Fruit fly (Drosophila melanogaster) whole organism, embryonic: ENCODE results near the gene CG42656.

ENCODE experiments used
- Abd-B ChIP-seq: fragments of 200-800 bp; sonication (Bioruptor generic); optimal IDR thresholded peaks from 2 replicates; lab custom pipeline; 2018; ENCODE audit warnings: missing biosample characterization, mild to moderate bottlenecking, missing genetic modification characterization, moderate library complexity
- Aef1 ChIP-seq: fragments of 200-800 bp; sonication (Bioruptor generic); IDR thresholded peaks from 3 replicates; pipeline ENCODE4 v1.3.6; 2022; ENCODE audit warnings: missing biosample characterization, missing genetic modification characterization
- Asciz ChIP-seq: fragments of 200-800 bp; sonication (Bioruptor generic); optimal IDR thresholded peaks from 2 replicates; lab custom pipeline; 2017; ENCODE audit warnings: missing biosample characterization, mild to moderate bottlenecking, missing genetic modification characterization, missing genetic modification reagents
- B-H2 ChIP-seq: fragments of 200-800 bp; sonication (Bioruptor generic); optimal IDR thresholded peaks from 2 replicates; lab custom pipeline; 2018; ENCODE audit warnings: missing biosample characterization, mild to moderate bottlenecking, missing genetic modification characterization
- CG10147 ChIP-seq: fragments of 200-800 bp; sonication (Bioruptor generic); optimal IDR thresholded peaks from 2 replicates; lab custom pipeline; 2019; ENCODE audit warnings: missing biosample characterization, mild to moderate bottlenecking, missing genetic modification characterization, moderate library complexity
- CG10543 ChIP-seq: fragments of 200-800 bp; sonication (Bioruptor generic); optimal IDR thresholded peaks from 3 replicates; lab custom pipeline; 2017; ENCODE audit warnings: missing biosample characterization, mild to moderate bottlenecking, missing genetic modification characterization, moderate library complexity
- CG10654 ChIP-seq: fragments of 200-800 bp; sonication (Bioruptor generic); optimal IDR thresholded peaks from 2 replicates; lab custom pipeline; 2016; ENCODE audit warnings: missing biosample characterization, missing genetic modification characterization
- CG11247 ChIP-seq: fragments of 200-800 bp; sonication (Bioruptor generic); IDR thresholded peaks from 2 replicates; pipeline ENCODE4 v1.3.6; 2022; ENCODE audit warnings: missing biosample characterization, missing genetic modification characterization
- CG11398 ChIP-seq: fragments of 200-800 bp; sonication (Bioruptor generic); optimal IDR thresholded peaks from 2 replicates; lab custom pipeline; 2016; ENCODE audit warnings: missing biosample characterization, missing genetic modification characterization
- CG11723 ChIP-seq: fragments of 200-800 bp; sonication (Bioruptor generic); optimal IDR thresholded peaks from 2 replicates; lab custom pipeline; 2017; ENCODE audit warnings: missing biosample characterization, mild to moderate bottlenecking, missing genetic modification characterization
- CG13624 ChIP-seq: fragments of 200-800 bp; sonication (Bioruptor generic); optimal IDR thresholded peaks from 2 replicates; lab custom pipeline; 2016; ENCODE audit warnings: missing biosample characterization, missing genetic modification characterization
- CG14441 ChIP-seq: fragments of 200-800 bp; sonication (Bioruptor generic); IDR thresholded peaks from 2 replicates; pipeline ENCODE4 v1.3.6; 2022; ENCODE audit warnings: missing biosample characterization, missing genetic modification characterization
- CG14710 ChIP-seq: fragments of 200-800 bp; sonication (Bioruptor generic); optimal IDR thresholded peaks from 3 replicates; lab custom pipeline; 2019; ENCODE audit warnings: missing biosample characterization, mild to moderate bottlenecking, missing genetic modification characterization, moderate library complexity
- CG15514 ChIP-seq: fragments of 200-800 bp; sonication (Bioruptor generic); optimal IDR thresholded peaks from 3 replicates; lab custom pipeline; 2017; ENCODE audit warnings: missing biosample characterization, missing genetic modification characterization, mild to moderate bottlenecking, moderate library complexity, missing genetic modification reagents
- CG18262 ChIP-seq: fragments of 200-800 bp; optimal IDR thresholded peaks from 3 replicates; lab custom pipeline; 2019; ENCODE audit warnings: missing biosample characterization, mild to moderate bottlenecking, missing genetic modification characterization, moderate library complexity
- CG4730 ChIP-seq: fragments of 200-800 bp; sonication (Bioruptor generic); IDR thresholded peaks from 2 replicates; pipeline ENCODE4 v1.3.6; 2022; ENCODE audit warnings: missing biosample characterization, missing genetic modification characterization
- CG5245 ChIP-seq: fragments of 200-800 bp; sonication (Bioruptor generic); optimal IDR thresholded peaks from 3 replicates; lab custom pipeline; 2016; ENCODE audit warnings: missing biosample characterization, missing genetic modification characterization
- CG5953 ChIP-seq: fragments of 200-800 bp; sonication (Bioruptor generic); IDR thresholded peaks from 2 replicates; pipeline ENCODE4 v1.3.6; 2022; ENCODE audit warnings: missing biosample characterization, missing genetic modification characterization
- CG8089 ChIP-seq: fragments of 200-800 bp; sonication (Bioruptor generic); optimal IDR thresholded peaks from 3 replicates; lab custom pipeline; 2016; ENCODE audit warnings: missing biosample characterization, missing genetic modification characterization
- CG8388 ChIP-seq: fragments of 200-800 bp; sonication (Bioruptor generic); optimal IDR thresholded peaks from 2 replicates; lab custom pipeline; 2019; ENCODE audit warnings: missing biosample characterization, mild to moderate bottlenecking, missing genetic modification characterization, moderate library complexity
- CG8478 ChIP-seq: fragments of >200 bp; optimal IDR thresholded peaks from 2 replicates; lab custom pipeline; 2018
- CG8924 ChIP-seq: fragments of 200-800 bp; optimal IDR thresholded peaks from 3 replicates; lab custom pipeline; 2019; ENCODE audit warnings: missing biosample characterization, mild to moderate bottlenecking, missing genetic modification characterization, moderate library complexity
- Deaf1 ChIP-seq: fragments of 200-800 bp; optimal IDR thresholded peaks from 3 replicates; lab custom pipeline; 2019; ENCODE audit warnings: missing biosample characterization, mild to moderate bottlenecking, missing genetic modification characterization, moderate library complexity
- Dfd ChIP-seq, 2 experiments: fragments of >200 bp; optimal IDR thresholded peaks; 2 replicates each; lab custom pipeline; 2017; ENCODE audit warnings: missing biosample characterization in 2 of 2, missing genetic modification characterization in 2 of 2
- Ets97D ChIP-seq: fragments of 200-800 bp; sonication (Bioruptor generic); optimal IDR thresholded peaks from 3 replicates; lab custom pipeline; 2016; ENCODE audit warnings: missing biosample characterization, missing genetic modification characterization
- Gsc ChIP-seq: fragments of 200-800 bp; sonication (Bioruptor generic); IDR thresholded peaks from 2 replicates; pipeline ENCODE4 v1.3.6; 2022; ENCODE audit warnings: missing biosample characterization, missing genetic modification characterization
- HmgD ChIP-seq: fragments of 200-800 bp; sonication (Bioruptor generic); optimal IDR thresholded peaks from 3 replicates; lab custom pipeline; 2016; ENCODE audit warnings: missing biosample characterization, missing genetic modification characterization
- Hmr ChIP-seq: fragments of 200-800 bp; sonication (Bioruptor generic); optimal IDR thresholded peaks from 3 replicates; lab custom pipeline; 2017; ENCODE audit warnings: mild to moderate bottlenecking, missing biosample characterization, missing genetic modification reagents, missing genetic modification characterization
- Lpt ChIP-seq: fragments of >200 bp; optimal IDR thresholded peaks from 2 replicates; lab custom pipeline; 2018; ENCODE audit warnings: missing biosample characterization, missing genetic modification characterization
- Nf-YB ChIP-seq: fragments of 200-800 bp; sonication (Bioruptor generic); optimal IDR thresholded peaks from 3 replicates; lab custom pipeline; 2019; ENCODE audit warnings: missing biosample characterization, mild to moderate bottlenecking, missing genetic modification characterization, moderate library complexity
- Xbp1 ChIP-seq: fragments of 200-800 bp; sonication (Bioruptor generic); optimal IDR thresholded peaks from 3 replicates; lab custom pipeline; 2016; ENCODE audit warnings: missing biosample characterization, mild to moderate bottlenecking, missing genetic modification characterization
- ap ChIP-seq: fragments of 200-800 bp; sonication (Bioruptor generic); IDR thresholded peaks from 2 replicates; pipeline ENCODE4 v1.3.6; 2022; ENCODE audit warnings: missing biosample characterization, missing genetic modification characterization
- ara ChIP-seq: fragments of 200-800 bp; sonication (Bioruptor generic); IDR thresholded peaks from 2 replicates; pipeline ENCODE4 v1.3.6; 2022; ENCODE audit warnings: missing biosample characterization, missing genetic modification characterization
- ase ChIP-seq: fragments of 200-800 bp; sonication (Bioruptor generic); IDR thresholded peaks from 3 replicates; pipeline ENCODE4 v1.3.6; 2022; ENCODE audit warnings: missing biosample characterization, missing genetic modification characterization
- bcd ChIP-seq: fragments of 200-800 bp; sonication (Bioruptor generic); optimal IDR thresholded peaks from 2 replicates; lab custom pipeline; 2017; ENCODE audit warnings: missing biosample characterization, mild to moderate bottlenecking, missing genetic modification characterization
- da ChIP-seq: fragments of 200-800 bp; sonication (Bioruptor generic); optimal IDR thresholded peaks from 2 replicates; lab custom pipeline; 2016; ENCODE audit warnings: missing biosample characterization, missing genetic modification characterization
- dm ChIP-seq: fragments of 200-800 bp; sonication (Bioruptor generic); optimal IDR thresholded peaks from 3 replicates; lab custom pipeline; 2016; ENCODE audit warnings: missing biosample characterization, missing genetic modification characterization
- dmrt99B ChIP-seq: fragments of 200-800 bp; sonication (Bioruptor generic); optimal IDR thresholded peaks from 2 replicates; lab custom pipeline; 2018; ENCODE audit warnings: missing biosample characterization, mild to moderate bottlenecking, missing genetic modification characterization, moderate library complexity
- dpn ChIP-seq, 2 experiments: fragments of 200-800 bp; sonication (Bioruptor generic); optimal IDR thresholded peaks; 3 replicates each; lab custom pipeline; 2016; ENCODE audit warnings: missing biosample characterization in 2 of 2, missing genetic modification characterization in 2 of 2
- exex ChIP-seq: fragments of 200-800 bp; sonication (Bioruptor generic); optimal IDR thresholded peaks from 4 replicates; lab custom pipeline; 2018; ENCODE audit warnings: missing biosample characterization, mild to moderate bottlenecking, missing genetic modification characterization, moderate library complexity
- ftz-f1 ChIP-seq: fragments of 200-800 bp; sonication (Bioruptor generic); optimal IDR thresholded peaks from 2 replicates; lab custom pipeline; 2016; ENCODE audit warnings: missing biosample characterization, missing genetic modification characterization
- gsb ChIP-seq: fragments of 200-800 bp; sonication (Bioruptor generic); IDR thresholded peaks from 2 replicates; pipeline ENCODE4 v1.3.6; 2022; ENCODE audit warnings: missing biosample characterization, missing genetic modification characterization
- h ChIP-seq: fragments of >200 bp; optimal IDR thresholded peaks from 2 replicates; lab custom pipeline; 2017
- her ChIP-seq: fragments of 200-800 bp; sonication (Bioruptor generic); optimal IDR thresholded peaks from 2 replicates; lab custom pipeline; 2016; ENCODE audit warnings: missing biosample characterization, missing genetic modification characterization
- knrl ChIP-seq: fragments of 200-800 bp; sonication (Bioruptor generic); IDR thresholded peaks from 3 replicates; pipeline ENCODE4 v1.3.6; 2022; ENCODE audit warnings: missing biosample characterization, missing genetic modification characterization; ENCODE audit not compliant: partially characterized antibody
- lab ChIP-seq: fragments of 200-800 bp; sonication (Bioruptor generic); optimal IDR thresholded peaks from 3 replicates; lab custom pipeline; 2017; ENCODE audit warnings: missing biosample characterization, missing genetic modification characterization, mild to moderate bottlenecking, moderate library complexity, missing genetic modification reagents
- mirr ChIP-seq: fragments of 200-800 bp; sonication (Bioruptor generic); optimal IDR thresholded peaks from 3 replicates; lab custom pipeline; 2018; ENCODE audit warnings: missing biosample characterization, mild to moderate bottlenecking, missing genetic modification characterization
- nerfin-1 ChIP-seq: fragments of 200-800 bp; sonication (Bioruptor generic); optimal IDR thresholded peaks from 3 replicates; lab custom pipeline; 2019; ENCODE audit warnings: missing biosample characterization, mild to moderate bottlenecking, missing genetic modification characterization, moderate library complexity
- pho ChIP-seq: fragments of 200-800 bp; sonication (Bioruptor generic); optimal IDR thresholded peaks from 2 replicates; lab custom pipeline; 2016; ENCODE audit warnings: missing biosample characterization, missing genetic modification characterization
- stc ChIP-seq: fragments of 200-800 bp; sonication (Bioruptor generic); IDR thresholded peaks from 2 replicates; pipeline ENCODE4 v1.3.6; 2022; ENCODE audit warnings: missing biosample characterization, missing genetic modification characterization
- toy ChIP-seq: fragments of 200-800 bp; sonication (Bioruptor generic); IDR thresholded peaks from 2 replicates; pipeline ENCODE4 v1.3.6; 2022; ENCODE audit warnings: missing biosample characterization, missing genetic modification characterization
- tx ChIP-seq: fragments of 200-800 bp; sonication (Bioruptor generic); optimal IDR thresholded peaks from 2 replicates; lab custom pipeline; 2016; ENCODE audit warnings: missing biosample characterization, missing genetic modification characterization
- wek ChIP-seq: fragments of 200-800 bp; sonication (Bioruptor generic); optimal IDR thresholded peaks from 3 replicates; lab custom pipeline; 2018; ENCODE audit warnings: missing biosample characterization, mild to moderate bottlenecking, missing genetic modification characterization, moderate library complexity
- yki ChIP-seq: fragments of >200 bp; optimal IDR thresholded peaks from 3 replicates; lab custom pipeline; 2018

The CG42656 gene

DNA sequence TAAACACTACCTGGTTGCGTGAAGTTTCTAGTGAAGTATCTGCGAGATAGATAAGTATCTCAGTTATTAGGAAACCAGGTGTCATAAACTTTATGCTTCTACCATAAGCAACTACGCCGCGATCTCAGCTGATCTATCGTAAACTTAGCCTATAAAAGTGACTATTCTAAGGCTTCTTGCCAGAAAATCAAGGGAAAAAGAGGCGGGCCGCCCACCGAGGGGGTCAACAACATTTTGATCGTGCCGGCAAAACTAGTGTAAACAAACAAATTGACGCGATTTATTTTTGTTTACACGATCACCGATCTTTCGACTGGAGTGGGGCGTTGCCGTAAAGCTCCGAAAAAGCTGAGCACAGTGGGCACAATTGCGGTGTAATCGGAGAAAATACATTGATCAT is 31.1 kb upstream of the CG42656 start (continued):
- TF ChIP-seq CG10147 (GFP tag; lab: Kevin White, UChicago) (peak; percentile 10), CG10543 (peak; percentile 58), Abd-B (GFP tag; lab: Kevin White, UChicago) (no peak), lab (GFP tag; lab: Kevin White, UChicago) (peak; percentile 59), Ets97D (no peak), pho (no peak), CG15514 (GFP tag; lab: Kevin White, UChicago) (peak; percentile 30), CG10654 (GFP tag; lab: Kevin White, UChicago) (no peak), CG14441 (GFP tag; lab: Robert Waterston, UW) (no peak), ase (GFP tag; lab: Robert Waterston, UW) (no peak), stc (GFP tag; lab: Robert Waterston, UW) (no peak), h (lab: Kevin White, UChicago) (no peak), B-H2 (GFP tag; lab: Kevin White, UChicago) (peak; percentile 20), dmrt99B (tag; lab: Kevin White, UChicago) (no peak), her (GFP tag; lab: Kevin White, UChicago) (no peak), ftz-f1 (GFP tag; lab: Kevin White, UChicago) (no peak), Deaf1 (tag; lab: Kevin White, UChicago) (no peak), CG4730 (GFP tag; lab: Robert Waterston, UW) (no peak), Hmr (GFP tag; lab: Kevin White, UChicago) (peak; percentile 40), wek (GFP tag; lab: Kevin White, UChicago) (no peak), toy (GFP tag; lab: Robert Waterston, UW) (no peak), CG11723 (no peak), HmgD (GFP tag; lab: Kevin White, UChicago) (no peak), Gsc (GFP tag; lab: Robert Waterston, UW) (no peak), Nf-YB (no peak), CG5953 (GFP tag; lab: Robert Waterston, UW) (no peak), exex (tag; lab: Kevin White, UChicago) (peak; percentile 5), Asciz (GFP tag; lab: Kevin White, UChicago) (no peak), CG14710 (tag; lab: Kevin White, UChicago) (no peak), yki (lab: Kevin White, UChicago) (no peak), bcd (no peak), mirr (GFP tag; lab: Kevin White, UChicago) (peak; percentile 37), CG11398 (GFP tag; lab: Kevin White, UChicago) (no peak), gsb (GFP tag; lab: Robert Waterston, UW) (no peak), CG11247 (GFP tag; lab: Robert Waterston, UW) (no peak), CG8478 (lab: Kevin White, UChicago) (no peak), CG13624 (no peak), CG8924 (tag; lab: Kevin White, UChicago) (no peak), CG18262 (tag; lab: Kevin White, UChicago) (no peak), ara (GFP tag; lab: Robert Waterston, UW) (no peak), tx (GFP tag; lab: Kevin White, UChicago) (no peak), dm (GFP tag; lab: Kevin White, UChicago) (no peak), CG5245 (GFP tag; lab: Kevin White, UChicago) (no peak), CG8388 (GFP tag; lab: Kevin White, UChicago) (no peak), nerfin-1 (tag; lab: Kevin White, UChicago) (no peak), da (no peak), CG8089 (no peak), Xbp1 (no peak), Dfd (GFP tag; optimal IDR thresholded peaks at IDR 0.05; lab: Kevin White, UChicago) (no peak), knrl (GFP tag; lab: Robert Waterston, UW) (no peak), ap (no peak), dpn (GFP tag; optimal IDR thresholded peaks at IDR 0.05; lab: Kevin White, UChicago) (no peak), Lpt (GFP tag; lab: Kevin White, UChicago) (no peak), Aef1 (GFP tag; lab: Robert Waterston, UW) (no peak)
